Worm (Caenorhabditis elegans): ENCODE measurements around the gene H35N09.2.

- TF ChIP-seq nhr-25 (tag; optimal IDR thresholded peaks at IDR 0.05) (no peak), egl-27 (tag; optimal IDR thresholded peaks at IDR 0.05) (no peak), ama-1 (optimal IDR thresholded peaks at IDR 0.05) (no peak), nhr-237 (tag; optimal IDR thresholded peaks at IDR 0.05) (no peak), blmp-1 (tag; optimal IDR thresholded peaks at IDR 0.05; ENCODE audit: insufficient read depth) (no peak)
These were observed 43.7 kb upstream of the H35N09.2 start for ce11 chrX:8648582-8648981.
